Worm (Caenorhabditis elegans) whole organism, L4/young adult: ENCODE results near the gene C14A4.8.

Experiments
- W03F9.2 ChIP-seq: fragments of 150-350 bp; optimal IDR thresholded peaks from 2 replicates; lab custom pipeline; 2014; ENCODE audit warnings: missing biosample characterization, missing genetic modification characterization
- dao-5 ChIP-seq: sonication (generic microtip); optimal IDR thresholded peaks from 2 replicates; lab custom pipeline; 2016; ENCODE audit warnings: missing genotype, missing genetic modification characterization, moderate library complexity, missing compliant biosample characterization
- him-1 ChIP-seq: sonication (generic microtip); optimal IDR thresholded peaks from 2 replicates; lab custom pipeline; 2016; ENCODE audit warnings: missing genotype, missing genetic modification reagents, missing genetic modification characterization, missing compliant biosample characterization

- TF ChIP-seq W03F9.2 (tag; lab: Kevin White, UChicago) (no peak), him-1 (no peak), dao-5 (tag; lab: Kevin White, UChicago) (no peak)
These were observed 24.0 kb upstream of the C14A4.8 start, which contains the start of gene cutl-9 for ce11 chrII:10621965-10622364.
